Fruit fly (Drosophila melanogaster): ENCODE results near the gene CG43439.
A peak's percentile ranks its signal among the peaks of the same experiment; 100 is the strongest.

The CG43439 gene

DNA sequence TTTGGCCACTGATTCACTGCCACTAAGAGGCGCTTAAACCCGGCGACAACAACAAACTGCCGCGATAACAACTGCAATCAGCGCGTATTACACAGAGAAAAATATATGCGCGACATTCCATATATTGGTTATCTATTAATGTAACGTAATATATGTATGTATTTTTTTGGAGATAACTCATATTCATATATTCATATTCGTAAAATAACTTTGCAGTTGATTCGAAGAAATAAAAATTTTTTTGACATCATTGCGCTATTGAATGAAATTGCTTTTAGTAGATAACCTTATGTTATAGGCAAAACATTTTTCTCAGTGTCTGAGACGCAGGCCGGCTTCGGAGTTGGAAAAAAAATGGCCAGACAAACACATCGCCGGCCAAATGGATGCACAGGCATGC lies 12.5 kb upstream of the CG43439 start:
- TF ChIP-seq CG14655 (GFP tag; optimal IDR thresholded peaks at IDR 0.05) = peak; percentile 59
- peak; percentile 20 for TF ChIP-seq CG17806 (tag; optimal IDR thresholded peaks at IDR 0.05)
- TF ChIP-seq CG34367 (tag; optimal IDR thresholded peaks at IDR 0.05) = peak; percentile 6
- peak; percentile 29 for TF ChIP-seq CG9948 (tag; optimal IDR thresholded peaks at IDR 0.05)
- TF ChIP-seq CG8159 (tag; optimal IDR thresholded peaks at IDR 0.05) = peak; percentile 56
- TF ChIP-seq D1 (tag; optimal IDR thresholded peaks at IDR 0.05) = no peak
- TF ChIP-seq CG32121 (GFP tag; IDR thresholded peaks at IDR 0.05) = peak; percentile 74
- peak; percentile 47; the same call in 1 of the 2 replicates for TF ChIP-seq Ets98B (GFP tag; IDR thresholded peaks at IDR 0.05)
- TF ChIP-seq Snoo (tag; optimal IDR thresholded peaks at IDR 0.05) = peak; percentile 3
- no peak for TF ChIP-seq gl (tag; optimal IDR thresholded peaks at IDR 0.05)
- peak; percentile 59 for TF ChIP-seq CG8301 (tag; optimal IDR thresholded peaks at IDR 0.05)
- TF ChIP-seq rn (GFP tag; IDR thresholded peaks at IDR 0.05) = no peak
- TF ChIP-seq CG13204 (GFP tag; optimal IDR thresholded peaks at IDR 0.05) = no peak
- TF ChIP-seq Pif1B (GFP tag; optimal IDR thresholded peaks at IDR 0.05) = no peak
- peak; percentile 47 for TF ChIP-seq Pif1A (GFP tag; optimal IDR thresholded peaks at IDR 0.05)
- TF ChIP-seq CG15710 (tag; optimal IDR thresholded peaks at IDR 0.05) = peak; percentile 28
- 0 out of 3 replicates have a peak, but pooled peaks have one; percentile 34 for TF ChIP-seq fd96Ca (GFP tag; IDR thresholded peaks at IDR 0.05)
- no peak for TF ChIP-seq EcR (GFP tag; optimal IDR thresholded peaks at IDR 0.05)
- no peak for TF ChIP-seq CG12605 (GFP tag; IDR thresholded peaks at IDR 0.05)
- peak; percentile 59; the same call in 1 of the 3 replicates for TF ChIP-seq CG4496 (GFP tag; IDR thresholded peaks at IDR 0.05)

DNA sequence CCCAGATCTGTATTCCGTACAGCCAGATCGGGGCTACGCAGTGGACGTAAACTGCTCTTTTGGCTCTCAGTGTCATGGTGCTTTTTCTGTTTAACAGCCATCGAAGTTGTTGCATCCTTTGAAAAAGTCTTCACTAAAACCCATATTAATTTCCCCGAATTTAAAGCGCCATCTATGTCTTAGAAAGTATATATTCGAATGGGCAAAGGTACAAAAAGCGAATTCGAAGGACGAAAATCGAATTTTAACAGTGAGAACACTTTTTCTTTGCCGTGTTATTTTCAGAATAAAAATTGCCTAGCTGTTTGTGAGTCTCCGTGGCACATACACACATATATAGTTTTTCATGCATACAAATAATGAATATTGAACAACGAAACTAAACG lies 11.0 kb upstream of the CG43439 start:
- no peak for TF ChIP-seq Snoo (tag; optimal IDR thresholded peaks at IDR 0.05)
- TF ChIP-seq CG34367 (tag; optimal IDR thresholded peaks at IDR 0.05) = no peak
- no peak for TF ChIP-seq CG17806 (tag; optimal IDR thresholded peaks at IDR 0.05)
- no peak for TF ChIP-seq CG4496 (GFP tag; IDR thresholded peaks at IDR 0.05)
- no peak for TF ChIP-seq CG14655 (GFP tag; optimal IDR thresholded peaks at IDR 0.05)
- no peak for TF ChIP-seq CG32121 (GFP tag; IDR thresholded peaks at IDR 0.05)
- no peak for TF ChIP-seq CG12605 (GFP tag; IDR thresholded peaks at IDR 0.05)
- TF ChIP-seq Pif1B (GFP tag; optimal IDR thresholded peaks at IDR 0.05) = no peak
- no peak for TF ChIP-seq Pif1A (GFP tag; optimal IDR thresholded peaks at IDR 0.05)
- TF ChIP-seq EcR (GFP tag; optimal IDR thresholded peaks at IDR 0.05) = no peak

dm6 chr3L:6993350-6993749 lies 9.0 kb upstream of the CG43439 start:
- TF ChIP-seq CG10348 (GFP tag; IDR thresholded peaks at IDR 0.05) (no peak), Pif1B (GFP tag; optimal IDR thresholded peaks at IDR 0.05) (no peak), gl (tag; optimal IDR thresholded peaks at IDR 0.05) (no peak)

DNA sequence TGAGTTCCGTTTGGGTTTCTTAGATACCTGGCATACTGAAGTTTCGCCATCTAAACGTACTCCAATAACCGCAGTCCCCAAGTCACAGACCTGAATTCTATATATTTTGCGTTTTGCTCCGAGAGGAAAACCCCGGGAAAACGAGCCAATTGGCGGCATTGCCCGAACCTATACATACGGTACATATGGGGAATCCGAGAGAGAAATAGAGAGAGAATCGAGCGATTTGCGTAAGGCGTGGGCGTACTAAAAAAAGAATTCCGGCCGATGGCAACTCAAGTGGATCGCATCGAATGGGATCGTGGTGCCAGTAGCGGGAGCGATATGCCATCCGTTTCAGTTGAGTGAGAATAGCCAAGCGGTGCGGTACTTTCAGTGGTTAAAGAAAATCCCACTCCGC lies 5.9 kb upstream of the CG43439 start, which contains the start of gene bin:
bin (plus strand) TSS at position 335 of the 400 bp plus-strand sequence.
- TF ChIP-seq CG8159 (tag; optimal IDR thresholded peaks at IDR 0.05) = no peak
- no peak for TF ChIP-seq CG8301 (tag; optimal IDR thresholded peaks at IDR 0.05)
- TF ChIP-seq Pif1A (GFP tag; optimal IDR thresholded peaks at IDR 0.05) = no peak
- TF ChIP-seq CG4496 (GFP tag; IDR thresholded peaks at IDR 0.05) = no peak
- TF ChIP-seq CG34367 (tag; optimal IDR thresholded peaks at IDR 0.05) = no peak
- TF ChIP-seq CG12605 (GFP tag; IDR thresholded peaks at IDR 0.05) = no peak
- no peak for TF ChIP-seq CG32121 (GFP tag; IDR thresholded peaks at IDR 0.05)
- TF ChIP-seq CG10348 (GFP tag; IDR thresholded peaks at IDR 0.05) = no peak
- no peak for TF ChIP-seq Ets98B (GFP tag; IDR thresholded peaks at IDR 0.05)
- TF ChIP-seq Snoo (tag; optimal IDR thresholded peaks at IDR 0.05) = no peak
- no peak for TF ChIP-seq CG13204 (GFP tag; optimal IDR thresholded peaks at IDR 0.05)
- TF ChIP-seq gl (tag; optimal IDR thresholded peaks at IDR 0.05) = no peak
- TF ChIP-seq D1 (tag; optimal IDR thresholded peaks at IDR 0.05) = no peak

DNA sequence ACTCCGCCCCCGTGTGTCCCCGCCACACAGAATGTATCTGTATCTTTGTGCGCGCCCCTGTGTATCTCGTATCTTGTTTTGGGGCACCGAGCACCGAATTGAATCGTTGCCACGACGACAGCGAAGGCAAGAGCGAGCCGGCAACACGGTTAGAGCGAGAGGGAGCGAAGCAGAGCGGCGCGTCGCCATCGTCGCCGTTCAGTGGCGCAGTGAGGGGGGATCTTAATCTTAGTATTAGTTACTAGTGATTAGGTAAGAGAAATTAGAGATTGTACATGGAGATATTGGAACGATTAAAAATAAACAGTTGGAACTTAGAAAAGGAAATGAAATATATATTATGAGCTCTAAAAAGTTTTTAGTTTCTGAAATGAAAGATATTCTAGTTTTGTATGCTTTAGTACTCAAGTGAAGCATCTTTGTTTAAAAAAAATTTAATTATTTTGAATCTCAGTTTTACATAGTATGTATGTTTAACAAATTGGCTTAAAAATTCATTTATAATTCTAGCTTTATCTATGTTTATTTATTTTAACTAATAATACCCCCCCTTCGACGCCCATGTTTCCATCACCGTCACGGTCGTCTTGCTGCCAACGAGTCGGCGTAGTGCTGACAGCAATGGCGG lies 4.7 kb upstream of the CG43439 start:
- TF ChIP-seq EcR (GFP tag; optimal IDR thresholded peaks at IDR 0.05) (no peak), gl (tag; optimal IDR thresholded peaks at IDR 0.05) (peak; percentile 13), Snoo (tag; optimal IDR thresholded peaks at IDR 0.05) (peak; percentile 76), Pif1A (GFP tag; optimal IDR thresholded peaks at IDR 0.05) (peak; percentile 43), CG9948 (tag; optimal IDR thresholded peaks at IDR 0.05) (peak; percentile 76), Ets98B (GFP tag; IDR thresholded peaks at IDR 0.05) (peak; percentile 57), CG10348 (GFP tag; IDR thresholded peaks at IDR 0.05) (0 out of 2 replicates have a peak, but pooled peaks have one; percentile 6), CG32121 (GFP tag; IDR thresholded peaks at IDR 0.05) (peak; percentile 78), CG15710 (tag; optimal IDR thresholded peaks at IDR 0.05) (peak; percentile 76), Pif1B (GFP tag; optimal IDR thresholded peaks at IDR 0.05) (peak; percentile 51), CG34367 (tag; optimal IDR thresholded peaks at IDR 0.05) (peak; percentile 30), CG17806 (tag; optimal IDR thresholded peaks at IDR 0.05) (peak; percentile 67), CG14655 (GFP tag; optimal IDR thresholded peaks at IDR 0.05) (peak; percentile 92), fd96Ca (GFP tag; IDR thresholded peaks at IDR 0.05) (peak; percentile 63; the same call in 1 of the 3 replicates), rn (GFP tag; IDR thresholded peaks at IDR 0.05) (0 out of 2 replicates have a peak, but pooled peaks have one; percentile 19), D1 (tag; optimal IDR thresholded peaks at IDR 0.05) (peak; percentile 53), CG8159 (tag; optimal IDR thresholded peaks at IDR 0.05) (peak; percentile 91), CG8301 (tag; optimal IDR thresholded peaks at IDR 0.05) (peak; percentile 81), CG13204 (GFP tag; optimal IDR thresholded peaks at IDR 0.05) (peak; percentile 63), CG4496 (GFP tag; IDR thresholded peaks at IDR 0.05) (0 out of 3 replicates have a peak, but pooled peaks have one; percentile 28), CG12605 (GFP tag; IDR thresholded peaks at IDR 0.05) (no peak)

dm6 chr3L:6981823-6982222 lies 2.6 kb downstream of the CG43439 start:
- TF ChIP-seq CG14655 (GFP tag; optimal IDR thresholded peaks at IDR 0.05) = peak; percentile 14
- TF ChIP-seq CG9948 (tag; optimal IDR thresholded peaks at IDR 0.05) = no peak
